Worm (Caenorhabditis elegans) whole organism, L3 larva: ENCODE measurements around the gene cup-4.

Source experiments
- R02D3.7 ChIP-seq: fragments of 150-350 bp; optimal IDR thresholded peaks from 2 replicates; lab custom pipeline; 2014; ENCODE audit warnings: missing biosample characterization, missing genetic modification characterization
- ama-1 ChIP-seq: fragments of 150-350 bp; optimal IDR thresholded peaks from 2 replicates; lab custom pipeline; 2018
- ceh-16 ChIP-seq: sonication (generic microtip); optimal IDR thresholded peaks from 2 replicates; lab custom pipeline; 2017; ENCODE audit warnings: missing biosample characterization, missing genetic modification characterization
- ceh-9 ChIP-seq: sonication (generic microtip); optimal IDR thresholded peaks from 2 replicates; lab custom pipeline; 2018; ENCODE audit warnings: missing biosample characterization, missing genetic modification characterization
- elt-1 ChIP-seq: fragments of 150-350 bp; optimal IDR thresholded peaks from 2 replicates; lab custom pipeline; 2014; ENCODE audit warnings: missing biosample characterization, missing genetic modification characterization
- fkh-2 ChIP-seq: fragments of 150-350 bp; optimal IDR thresholded peaks from 2 replicates; lab custom pipeline; 2014; ENCODE audit warnings: missing biosample characterization, missing genetic modification reagents, missing genetic modification characterization
- lin-15B ChIP-seq: fragments of 150-350 bp; optimal IDR thresholded peaks from 2 replicates; lab custom pipeline; 2014; ENCODE audit warnings: missing biosample characterization, missing genetic modification characterization
- nhr-11 ChIP-seq: fragments of 150-350 bp; optimal IDR thresholded peaks from 2 replicates; lab custom pipeline; 2014; ENCODE audit warnings: missing biosample characterization, missing genetic modification characterization
- nhr-12 ChIP-seq: fragments of 150-350 bp; optimal IDR thresholded peaks from 2 replicates; lab custom pipeline; 2014; ENCODE audit warnings: missing biosample characterization, missing genetic modification characterization
- nhr-77 ChIP-seq: fragments of 150-350 bp; optimal IDR thresholded peaks from 2 replicates; lab custom pipeline; 2014; ENCODE audit warnings: missing biosample characterization, missing genetic modification characterization
- pqm-1 ChIP-seq: fragments of 150-350 bp; optimal IDR thresholded peaks from 2 replicates; lab custom pipeline; 2017; ENCODE audit warnings: missing biosample characterization, missing genetic modification characterization, inconsistent platforms
- unc-39 ChIP-seq: sonication (generic microtip); optimal IDR thresholded peaks from 4 replicates; lab custom pipeline; 2017; ENCODE audit warnings: missing biosample characterization, missing genetic modification characterization
- ztf-11 ChIP-seq: fragments of 150-350 bp; optimal IDR thresholded peaks from 2 replicates; lab custom pipeline; 2014; ENCODE audit warnings: missing biosample characterization, missing genetic modification characterization

- TF ChIP-seq fkh-2 (tag; lab: Kevin White, UChicago) = no peak
- no peak for TF ChIP-seq nhr-77 (tag; lab: Kevin White, UChicago)
- TF ChIP-seq ama-1 (lab: Kevin White, UChicago) = no peak
- no peak for TF ChIP-seq ceh-9 (tag; lab: Kevin White, UChicago)
- TF ChIP-seq unc-39 (tag; lab: Kevin White, UChicago) = no peak
- TF ChIP-seq lin-15B = no peak
- no peak for TF ChIP-seq nhr-12 (tag; lab: Kevin White, UChicago)
- no peak for TF ChIP-seq pqm-1
- no peak for TF ChIP-seq ceh-16 (tag; lab: Kevin White, UChicago)
- no peak for TF ChIP-seq ztf-11 (tag; lab: Kevin White, UChicago)
- no peak for TF ChIP-seq elt-1 (tag; lab: Kevin White, UChicago)
- no peak for TF ChIP-seq nhr-11 (tag; lab: Kevin White, UChicago)
- no peak for TF ChIP-seq R02D3.7 (tag; lab: Kevin White, UChicago)
Measured at ce11 chrIII:7897733-7898132, 31.4 kb downstream of the cup-4 start.
